Fruit fly (Drosophila melanogaster) whole organism, embryonic: Measurements from ENCODE around the gene Cyp303a1.

Source experiments
- Atf6 ChIP-seq: fragments of 200-800 bp; sonication (Bioruptor generic); IDR thresholded peaks from 2 replicates; pipeline ENCODE4 v1.3.6; 2022; ENCODE audit warnings: missing biosample characterization, missing genetic modification characterization
- B-H2 ChIP-seq: fragments of 200-800 bp; sonication (Bioruptor generic); optimal IDR thresholded peaks from 2 replicates; lab custom pipeline; 2018; ENCODE audit warnings: missing biosample characterization, mild to moderate bottlenecking, missing genetic modification characterization
- CG11695 ChIP-seq: fragments of 200-800 bp; sonication (Bioruptor generic); IDR thresholded peaks from 3 replicates; pipeline ENCODE4 v1.3.6; 2022; ENCODE audit warnings: missing biosample characterization, missing genetic modification characterization
- CG12299 ChIP-seq: fragments of 200-800 bp; sonication (Bioruptor generic); optimal IDR thresholded peaks from 2 replicates; lab custom pipeline; 2018; ENCODE audit warnings: missing biosample characterization, mild to moderate bottlenecking, missing genetic modification characterization
- CG14860 ChIP-seq: fragments of 200-800 bp; sonication (Bioruptor generic); IDR thresholded peaks from 3 replicates; pipeline ENCODE4 v1.3.6; 2022; ENCODE audit warnings: missing biosample characterization, missing genetic modification characterization; ENCODE audit not compliant: partially characterized antibody
- CG15514 ChIP-seq: fragments of 200-800 bp; sonication (Bioruptor generic); optimal IDR thresholded peaks from 3 replicates; lab custom pipeline; 2017; ENCODE audit warnings: missing biosample characterization, missing genetic modification characterization, mild to moderate bottlenecking, moderate library complexity, missing genetic modification reagents
- CG16863 ChIP-seq: fragments of 200-800 bp; sonication (Bioruptor generic); optimal IDR thresholded peaks from 3 replicates; lab custom pipeline; 2016; ENCODE audit warnings: missing biosample characterization, missing genetic modification characterization
- CG17912 ChIP-seq: fragments of 200-800 bp; sonication (Bioruptor generic); optimal IDR thresholded peaks from 2 replicates; lab custom pipeline; 2018; ENCODE audit warnings: missing biosample characterization, mild to moderate bottlenecking, missing genetic modification characterization
- CG33213 ChIP-seq: fragments of 200-800 bp; sonication (Bioruptor generic); optimal IDR thresholded peaks from 3 replicates; lab custom pipeline; 2016; ENCODE audit warnings: missing biosample characterization, missing genetic modification characterization
- CG34422 ChIP-seq: fragments of 200-800 bp; sonication (Bioruptor generic); IDR thresholded peaks from 3 replicates; pipeline ENCODE4 v1.3.6; 2022; ENCODE audit warnings: missing biosample characterization, missing genetic modification characterization
- CG4328 ChIP-seq: fragments of 200-800 bp; sonication (Bioruptor generic); optimal IDR thresholded peaks from 3 replicates; lab custom pipeline; 2017; ENCODE audit warnings: missing biosample characterization, missing genetic modification reagents, missing genetic modification characterization
- CG5180 ChIP-seq: fragments of 200-800 bp; sonication (Bioruptor generic); optimal IDR thresholded peaks from 3 replicates; lab custom pipeline; 2017; ENCODE audit warnings: missing biosample characterization, missing genetic modification characterization, mild to moderate bottlenecking, moderate library complexity, missing genetic modification reagents
- CG5953 ChIP-seq: fragments of 200-800 bp; sonication (Bioruptor generic); IDR thresholded peaks from 2 replicates; pipeline ENCODE4 v1.3.6; 2022; ENCODE audit warnings: missing biosample characterization, missing genetic modification characterization
- CG6765 ChIP-seq: fragments of 200-800 bp; sonication (Bioruptor generic); optimal IDR thresholded peaks from 3 replicates; lab custom pipeline; 2017; ENCODE audit warnings: missing biosample characterization, mild to moderate bottlenecking, missing genetic modification characterization
- CG9609 ChIP-seq: fragments of 200-800 bp; sonication (Bioruptor generic); optimal IDR thresholded peaks from 3 replicates; lab custom pipeline; 2016; ENCODE audit warnings: missing biosample characterization, missing genetic modification characterization
- CG9797 ChIP-seq: fragments of 200-800 bp; sonication (Bioruptor generic); optimal IDR thresholded peaks from 3 replicates; lab custom pipeline; 2018; ENCODE audit warnings: missing biosample characterization, mild to moderate bottlenecking, missing genetic modification characterization
- Chrac-16 ChIP-seq: fragments of 200-800 bp; sonication (Bioruptor generic); optimal IDR thresholded peaks from 3 replicates; lab custom pipeline; 2016; ENCODE audit warnings: missing biosample characterization, missing genetic modification characterization
- D ChIP-seq, 2 experiments: fragments of 200-800 bp in 1 of 2; fragments of >200 bp in 1 of 2; sonication (Bioruptor generic) in 1 of 2; optimal IDR thresholded peaks; 2 replicates in 1 of 2; 3 replicates in 1 of 2; lab custom pipeline; 2017; ENCODE audit warnings: mild to moderate bottlenecking in 1 of 2, missing biosample characterization in 1 of 2, missing genetic modification characterization in 1 of 2, missing genetic modification reagents in 1 of 2
- D19A ChIP-seq: fragments of 200-800 bp; optimal IDR thresholded peaks from 3 replicates; lab custom pipeline; 2019; ENCODE audit warnings: missing biosample characterization, mild to moderate bottlenecking, missing genetic modification characterization, moderate library complexity
- Dll ChIP-seq: fragments of 200-800 bp; sonication (Bioruptor generic); IDR thresholded peaks from 4 replicates; pipeline ENCODE4 v1.3.6; 2022; ENCODE audit warnings: missing biosample characterization, missing genetic modification characterization; ENCODE audit not compliant: partially characterized antibody
- Doc3 ChIP-seq: fragments of 200-800 bp; sonication (Bioruptor generic); IDR thresholded peaks from 3 replicates; pipeline ENCODE4 v1.3.6; 2022; ENCODE audit warnings: missing biosample characterization, missing genetic modification characterization; ENCODE audit not compliant: partially characterized antibody
- Drgx ChIP-seq: fragments of 200-800 bp; sonication (Bioruptor generic); IDR thresholded peaks from 2 replicates; pipeline ENCODE4 v1.3.6; 2022; ENCODE audit warnings: missing biosample characterization, missing genetic modification characterization
- E2f2 ChIP-seq: fragments of 200-800 bp; sonication (Bioruptor generic); IDR thresholded peaks from 2 replicates; pipeline ENCODE4 v1.3.6; 2022; ENCODE audit warnings: missing biosample characterization, missing genetic modification characterization
- H15 ChIP-seq: fragments of 200-800 bp; sonication (Bioruptor generic); IDR thresholded peaks from 3 replicates; pipeline ENCODE4 v1.3.6; 2022; ENCODE audit warnings: missing biosample characterization, missing genetic modification characterization
- HLH4C ChIP-seq: fragments of 200-800 bp; sonication (Bioruptor generic); IDR thresholded peaks from 3 replicates; pipeline ENCODE4 v1.3.6; 2022; ENCODE audit warnings: missing biosample characterization, missing genetic modification characterization; ENCODE audit not compliant: partially characterized antibody
- HLH54F ChIP-seq: fragments of 200-800 bp; sonication (Bioruptor generic); optimal IDR thresholded peaks from 3 replicates; lab custom pipeline; 2016; ENCODE audit warnings: missing biosample characterization, missing genetic modification characterization
- Hr39 ChIP-seq: fragments of >200 bp; optimal IDR thresholded peaks from 2 replicates; lab custom pipeline; 2017
- Med ChIP-seq: fragments of 200-800 bp; sonication (Bioruptor generic); peaks from one replicate; lab custom pipeline; 2016; ENCODE audit warnings: missing biosample characterization, missing genetic modification characterization, mild to moderate bottlenecking, inconsistent platforms, moderate library complexity
- Myb ChIP-seq: fragments of 200-800 bp; sonication (Bioruptor generic); optimal IDR thresholded peaks from 2 replicates; lab custom pipeline; 2016; ENCODE audit warnings: missing biosample characterization, missing genetic modification characterization
- NC2β ChIP-seq: fragments of 200-800 bp; sonication (Bioruptor generic); optimal IDR thresholded peaks from 2 replicates; lab custom pipeline; 2016; ENCODE audit warnings: missing biosample characterization, missing genetic modification characterization
- Nf-YB ChIP-seq: fragments of 200-800 bp; sonication (Bioruptor generic); optimal IDR thresholded peaks from 3 replicates; lab custom pipeline; 2019; ENCODE audit warnings: missing biosample characterization, mild to moderate bottlenecking, missing genetic modification characterization, moderate library complexity
- Nf-YC ChIP-seq: fragments of 200-800 bp; optimal IDR thresholded peaks from 3 replicates; lab custom pipeline; 2019; ENCODE audit warnings: missing biosample characterization, mild to moderate bottlenecking, missing genetic modification characterization, moderate library complexity
- ase ChIP-seq: fragments of 200-800 bp; sonication (Bioruptor generic); IDR thresholded peaks from 3 replicates; pipeline ENCODE4 v1.3.6; 2022; ENCODE audit warnings: missing biosample characterization, missing genetic modification characterization
- ato ChIP-seq: fragments of 200-800 bp; sonication (Bioruptor generic); IDR thresholded peaks from 2 replicates; pipeline ENCODE4 v1.3.6; 2022; ENCODE audit warnings: missing biosample characterization, missing genetic modification characterization; ENCODE audit not compliant: partially characterized antibody
- bab2 ChIP-seq: fragments of 200-800 bp; sonication (Bioruptor generic); optimal IDR thresholded peaks from 2 replicates; lab custom pipeline; 2016; ENCODE audit warnings: missing biosample characterization, missing genetic modification characterization
- bcd ChIP-seq: fragments of 200-800 bp; sonication (Bioruptor generic); optimal IDR thresholded peaks from 2 replicates; lab custom pipeline; 2017; ENCODE audit warnings: missing biosample characterization, mild to moderate bottlenecking, missing genetic modification characterization
- chinmo ChIP-seq: fragments of 200-800 bp; sonication (Bioruptor generic); IDR thresholded peaks from 4 replicates; pipeline ENCODE4 v1.3.6; 2022; ENCODE audit warnings: missing biosample characterization, missing genetic modification characterization; ENCODE audit not compliant: partially characterized antibody
- crol ChIP-seq: fragments of 200-800 bp; sonication (Bioruptor generic); IDR thresholded peaks from 2 replicates; pipeline ENCODE4 v1.3.6; 2022; ENCODE audit warnings: missing biosample characterization, missing genetic modification characterization
- dmrt99B ChIP-seq: fragments of 200-800 bp; sonication (Bioruptor generic); optimal IDR thresholded peaks from 2 replicates; lab custom pipeline; 2018; ENCODE audit warnings: missing biosample characterization, mild to moderate bottlenecking, missing genetic modification characterization, moderate library complexity
- h ChIP-seq: fragments of >200 bp; optimal IDR thresholded peaks from 2 replicates; lab custom pipeline; 2017
- hbn ChIP-seq: fragments of 200-800 bp; sonication (Bioruptor generic); IDR thresholded peaks from 2 replicates; pipeline ENCODE4 v1.3.6; 2022; ENCODE audit warnings: missing biosample characterization, missing genetic modification characterization; ENCODE audit not compliant: partially characterized antibody
- inv ChIP-seq: fragments of 200-800 bp; sonication (Bioruptor generic); IDR thresholded peaks from 2 replicates; pipeline ENCODE4 v1.3.6; 2022; ENCODE audit warnings: missing biosample characterization, missing genetic modification characterization; ENCODE audit not compliant: partially characterized antibody
- klu ChIP-seq: fragments of 200-800 bp; sonication (Bioruptor generic); IDR thresholded peaks from 2 replicates; pipeline ENCODE4 v1.3.6; 2022; ENCODE audit warnings: missing biosample characterization, missing genetic modification characterization
- onecut ChIP-seq: fragments of 200-800 bp; sonication (Bioruptor generic); IDR thresholded peaks from 2 replicates; pipeline ENCODE4 v1.3.6; 2022; ENCODE audit warnings: missing biosample characterization, missing genetic modification characterization
- repo ChIP-seq: fragments of 200-800 bp; sonication (Bioruptor generic); optimal IDR thresholded peaks from 2 replicates; lab custom pipeline; 2016; ENCODE audit warnings: missing biosample characterization, missing genetic modification characterization
- scrt ChIP-seq: fragments of 200-800 bp; sonication (Bioruptor generic); optimal IDR thresholded peaks from 2 replicates; lab custom pipeline; 2018; ENCODE audit warnings: missing biosample characterization, mild to moderate bottlenecking, missing genetic modification characterization, moderate library complexity
- sima ChIP-seq: fragments of 200-800 bp; sonication (Bioruptor generic); optimal IDR thresholded peaks from 2 replicates; lab custom pipeline; 2016; ENCODE audit warnings: missing biosample characterization, missing genetic modification characterization
- stwl ChIP-seq: fragments of 200-800 bp; sonication (Bioruptor generic); optimal IDR thresholded peaks from 3 replicates; lab custom pipeline; 2018; ENCODE audit warnings: missing biosample characterization, mild to moderate bottlenecking, missing genetic modification characterization, moderate library complexity
- tgo ChIP-seq: fragments of 200-800 bp; sonication (Bioruptor generic); IDR thresholded peaks from 3 replicates; pipeline ENCODE4 v1.3.6; 2022; ENCODE audit warnings: missing biosample characterization, missing genetic modification characterization
- tna ChIP-seq: fragments of 200-800 bp; sonication (Bioruptor generic); IDR thresholded peaks from 2 replicates; pipeline ENCODE4 v1.3.6; 2022; ENCODE audit warnings: missing biosample characterization, missing genetic modification characterization; ENCODE audit not compliant: partially characterized antibody
- wdn ChIP-seq: fragments of 200-800 bp; sonication (Bioruptor generic); IDR thresholded peaks from 2 replicates; pipeline ENCODE4 v1.3.6; 2022; ENCODE audit warnings: missing biosample characterization, missing genetic modification characterization

Cyp303a1 gene

dm6 chr2L:16302773-16303279, 8.8 kb downstream of the Cyp303a1 start, which contains the start of gene GMF (continued):
- TF ChIP-seq Nf-YC (tag; lab: Kevin White, UChicago) (peak; percentile 45), chinmo (GFP tag; lab: Robert Waterston, UW) (no peak), scrt (GFP tag; lab: Kevin White, UChicago) (no peak), dmrt99B (tag; lab: Kevin White, UChicago) (no peak), H15 (GFP tag; lab: Robert Waterston, UW) (no peak), ato (GFP tag; lab: Robert Waterston, UW) (no peak), CG15514 (peak; percentile 47), hbn (GFP tag; lab: Robert Waterston, UW) (no peak), crol (no peak), Drgx (GFP tag; lab: Robert Waterston, UW) (no peak), stwl (tag; lab: Kevin White, UChicago) (peak; percentile 76), CG17912 (no peak), Nf-YB (GFP tag; lab: Kevin White, UChicago) (no peak), CG33213 (GFP tag; lab: Kevin White, UChicago) (no peak), CG5180 (GFP tag; lab: Kevin White, UChicago) (no peak), onecut (GFP tag; lab: Robert Waterston, UW) (no peak), CG14860 (GFP tag; lab: Robert Waterston, UW) (no peak), CG9609 (GFP tag; lab: Kevin White, UChicago) (no peak), CG12299 (peak; percentile 54), bcd (GFP tag; lab: Kevin White, UChicago) (no peak), Doc3 (GFP tag; lab: Robert Waterston, UW) (no peak), Myb (peak; percentile 61), CG11695 (GFP tag; lab: Robert Waterston, UW) (no peak), B-H2 (GFP tag; lab: Kevin White, UChicago) (peak; percentile 62), Chrac-16 (GFP tag; lab: Kevin White, UChicago) (peak; percentile 42), h (no peak), CG16863 (GFP tag; lab: Kevin White, UChicago) (peak; percentile 1), D19A (tag; lab: Kevin White, UChicago) (no peak), Hr39 (lab: Kevin White, UChicago) (no peak), HLH4C (GFP tag; lab: Robert Waterston, UW) (no peak), wdn (GFP tag; lab: Robert Waterston, UW) (no peak), inv (no peak), repo (GFP tag; lab: Kevin White, UChicago) (no peak), CG34422 (0 out of 3 replicates have a peak, but pooled peaks have one; percentile 11), Med (GFP tag; lab: Kevin White, UChicago) (peak; percentile 63), CG5953 (no peak), Dll (GFP tag; lab: Robert Waterston, UW) (peak; percentile 66), Atf6 (GFP tag; lab: Robert Waterston, UW) (no peak), ase (no peak), D (optimal IDR thresholded peaks at IDR 0.05; lab: Kevin White, UChicago) (no peak), D (GFP tag; optimal IDR thresholded peaks at IDR 0.05; lab: Kevin White, UChicago) (no peak), HLH54F (GFP tag; lab: Kevin White, UChicago) (peak; percentile 7), CG6765 (GFP tag; lab: Kevin White, UChicago) (no peak), NC2β (GFP tag; lab: Kevin White, UChicago) (peak; percentile 38), CG4328 (GFP tag; lab: Kevin White, UChicago) (no peak), tgo (GFP tag; lab: Robert Waterston, UW) (no peak), E2f2 (GFP tag; lab: Robert Waterston, UW) (peak; percentile 38; the same call in 1 of the 2 replicates), bab2 (GFP tag; lab: Kevin White, UChicago) (no peak), CG9797 (GFP tag; lab: Kevin White, UChicago) (peak; percentile 60), klu (GFP tag; lab: Robert Waterston, UW) (no peak), sima (GFP tag; lab: Kevin White, UChicago) (no peak), tna (no peak)
